Worm (Caenorhabditis elegans) whole organism, early embryonic: Measurements from ENCODE around the gene srz-6.

Source experiments
- ama-1 ChIP-seq: fragments of 150-350 bp; optimal IDR thresholded peaks from 2 replicates; lab custom pipeline; 2014
- ceh-13 ChIP-seq: fragments of 200-800 bp; sonication (Bioruptor generic); optimal IDR thresholded peaks from 2 replicates; lab custom pipeline; 2018; ENCODE audit warnings: mild to moderate bottlenecking, missing genetic modification characterization, missing compliant biosample characterization
- ets-7 ChIP-seq: sonication (generic microtip); optimal IDR thresholded peaks from 2 replicates; lab custom pipeline; 2016; ENCODE audit warnings: missing genotype, missing genetic modification characterization, missing compliant biosample characterization
- flt-1 ChIP-seq: fragments of 200-800 bp; sonication (Bioruptor generic); IDR thresholded peaks from 2 replicates; pipeline ENCODE4 v1.3.6; 2022; ENCODE audit warnings: missing genetic modification characterization, missing compliant biosample characterization
- hmbx-1 ChIP-seq: sonication (generic microtip); optimal IDR thresholded peaks from 2 replicates; lab custom pipeline; 2016; ENCODE audit warnings: mild to moderate bottlenecking, missing genetic modification characterization, missing compliant biosample characterization
- hnd-1 ChIP-seq: sonication (generic microtip); optimal IDR thresholded peaks from 2 replicates; lab custom pipeline; 2016; ENCODE audit warnings: missing genetic modification characterization, missing compliant biosample characterization
- pes-1 ChIP-seq: fragments of 200-800 bp; sonication (Bioruptor generic); IDR thresholded peaks from 2 replicates; pipeline ENCODE4 v1.3.6; 2022; ENCODE audit warnings: missing genetic modification reagents, missing genetic modification characterization, missing compliant biosample characterization
- sea-1 ChIP-seq: fragments of 200-800 bp; sonication (Bioruptor generic); conservative IDR thresholded peaks from 2 replicates; pipeline ENCODE4 v1.3.6; 2022; ENCODE audit warnings: missing genetic modification characterization, missing compliant biosample characterization
- tbx-11 ChIP-seq: fragments of 200-800 bp; sonication (Bioruptor generic); IDR thresholded peaks from 2 replicates; pipeline ENCODE4 v1.3.6; 2022; ENCODE audit warnings: missing genetic modification characterization, missing compliant biosample characterization
- tra-4 ChIP-seq: sonication (generic microtip); optimal IDR thresholded peaks from 2 replicates; lab custom pipeline; 2017; ENCODE audit warnings: missing genetic modification characterization, missing compliant biosample characterization

ce11 chrII:12488810-12489209, 3.2 kb upstream of the srz-6 start:
- TF ChIP-seq ama-1 = no peak
- TF ChIP-seq pes-1 (GFP tag; lab: Robert Waterston, UW) = no peak
- no peak for TF ChIP-seq ceh-13 (GFP tag; lab: Kevin White, UChicago)
- no peak for TF ChIP-seq sea-1 (GFP tag; lab: Robert Waterston, UW)
- no peak for TF ChIP-seq hmbx-1 (tag; lab: Kevin White, UChicago)
- no peak for TF ChIP-seq hnd-1 (tag; lab: Kevin White, UChicago)
- no peak for TF ChIP-seq tra-4 (tag; lab: Kevin White, UChicago)
- TF ChIP-seq ets-7 (tag; lab: Kevin White, UChicago) = no peak
- no peak for TF ChIP-seq tbx-11 (GFP tag; lab: Robert Waterston, UW)
- TF ChIP-seq flt-1 (GFP tag; lab: Robert Waterston, UW) = no peak
